Worm (Caenorhabditis elegans): ENCODE measurements around the gene ndnf-1.

The ndnf-1 gene

ce11 chrIV:3050054-3050990, 21.6 kb upstream of the ndnf-1 start, which contains the start of gene eel-1 (continued):
- TF ChIP-seq ceh-100 (GFP tag; IDR thresholded peaks at IDR 0.05), result peak; percentile 100
- peak; percentile 88 for TF ChIP-seq attf-6 (GFP tag; IDR thresholded peaks at IDR 0.05)
- peak; percentile 58 for TF ChIP-seq F23B12.7 (tag; optimal IDR thresholded peaks at IDR 0.05; ENCODE audit: insufficient read depth)
- peak; percentile 98 for TF ChIP-seq madf-3 (GFP tag; IDR thresholded peaks at IDR 0.05)
- TF ChIP-seq let-526 (GFP tag; IDR thresholded peaks at IDR 0.05), result peak; percentile 98
- peak; percentile 92 for TF ChIP-seq hsf-1 (GFP tag; IDR thresholded peaks at IDR 0.05)
- TF ChIP-seq K11D2.4 (GFP tag; IDR thresholded peaks at IDR 0.05), result peak; percentile 99
- peak; percentile 47 for TF ChIP-seq F57A8.1 (GFP tag; optimal IDR thresholded peaks at IDR 0.05)
- TF ChIP-seq aptf-2 (GFP tag; conservative IDR thresholded peaks at IDR 0.05), result peak; percentile 95
- peak; percentile 90 for TF ChIP-seq cebp-1 (GFP tag; IDR thresholded peaks at IDR 0.05)
- peak; percentile 91 for TF ChIP-seq cebp-1 (tag; optimal IDR thresholded peaks at IDR 0.05)
- TF ChIP-seq unc-130 (GFP tag; optimal IDR thresholded peaks at IDR 0.05), result peak; percentile 92
- TF ChIP-seq aptf-3 (GFP tag; IDR thresholded peaks at IDR 0.05), result peak; percentile 97
- peak; percentile 34 for TF ChIP-seq F57C9.4 (tag; optimal IDR thresholded peaks at IDR 0.05)
- TF ChIP-seq sea-2 (GFP tag; IDR thresholded peaks at IDR 0.05), result peak; percentile 96
- peak; percentile 94 for TF ChIP-seq madf-10 (tag; optimal IDR thresholded peaks at IDR 0.05)
- peak; percentile 99 for TF ChIP-seq D2030.7 (GFP tag; IDR thresholded peaks at IDR 0.05)
- peak; percentile 96 for TF ChIP-seq B0019.2 (GFP tag; conservative IDR thresholded peaks at IDR 0.05)
- peak; percentile 68 for TF ChIP-seq F10E7.11 (tag; optimal IDR thresholded peaks at IDR 0.05)
- TF ChIP-seq mxl-1 (tag; optimal IDR thresholded peaks at IDR 0.05), result peak; percentile 26
- TF ChIP-seq tbp1 (GFP tag; optimal IDR thresholded peaks at IDR 0.05), result peak; percentile 74
- peak; percentile 95 for TF ChIP-seq lin-40 (tag; optimal IDR thresholded peaks at IDR 0.05)
- peak; percentile 53 for TF ChIP-seq hrde-1 (tag; optimal IDR thresholded peaks at IDR 0.05; ENCODE audit: borderline replicate concordance)
- peak; percentile 69 for TF ChIP-seq gei-17 (GFP tag; optimal IDR thresholded peaks at IDR 0.05)
- TF ChIP-seq mcd-1 (GFP tag; IDR thresholded peaks at IDR 0.05), result peak; percentile 98
- TF ChIP-seq F33H1.4 (GFP tag; IDR thresholded peaks at IDR 0.05), result peak; percentile 100
- TF ChIP-seq cebp-2 (GFP tag; IDR thresholded peaks at IDR 0.05), result peak; percentile 95
- TF ChIP-seq efl-1 (GFP tag; optimal IDR thresholded peaks at IDR 0.05), result peak; percentile 83

DNA sequence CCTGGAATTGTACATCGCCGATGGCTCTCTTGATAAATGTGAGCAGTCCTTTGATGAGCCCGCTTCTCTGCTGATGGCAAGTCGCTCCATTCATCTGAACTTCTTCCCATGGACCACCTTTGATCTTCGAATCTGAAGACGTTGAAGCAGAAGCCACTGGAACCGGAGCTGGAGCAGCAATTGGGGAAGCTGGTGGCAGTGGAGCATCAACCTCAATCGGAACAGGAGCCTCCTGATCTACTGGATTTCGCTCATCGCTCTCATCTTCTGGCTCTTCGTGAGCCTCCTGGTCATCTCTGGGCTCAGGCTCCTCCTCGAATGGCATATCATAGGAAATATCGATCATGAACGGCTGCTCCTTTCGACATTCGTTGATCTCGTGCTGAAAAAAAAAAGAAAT, 18.1 kb upstream of the ndnf-1 start:
- peak; percentile 56 for TF ChIP-seq zfh-2 (GFP tag; conservative IDR thresholded peaks at IDR 0.05)
- no peak for TF ChIP-seq F39B2.1 (GFP tag; IDR thresholded peaks at IDR 0.05)
- no peak for TF ChIP-seq snpc-1.1 (tag; optimal IDR thresholded peaks at IDR 0.05; ENCODE audit: insufficient read depth)
- TF ChIP-seq lin-40 (tag; optimal IDR thresholded peaks at IDR 0.05), result no peak
- TF ChIP-seq cebp-1 (GFP tag; IDR thresholded peaks at IDR 0.05), result no peak
- TF ChIP-seq cebp-1 (tag; optimal IDR thresholded peaks at IDR 0.05), result no peak
- TF ChIP-seq rcor-1 (GFP tag; IDR thresholded peaks at IDR 0.05), result no peak
- TF ChIP-seq attf-5 (GFP tag; optimal IDR thresholded peaks at IDR 0.05), result no peak
- TF ChIP-seq F23B12.7 (tag; optimal IDR thresholded peaks at IDR 0.05; ENCODE audit: insufficient read depth), result no peak
- TF ChIP-seq madf-3 (GFP tag; IDR thresholded peaks at IDR 0.05), result no peak
- TF ChIP-seq him-1 (tag; optimal IDR thresholded peaks at IDR 0.05), result no peak
- TF ChIP-seq bed-2 (GFP tag; IDR thresholded peaks at IDR 0.05), result no peak
- no peak for TF ChIP-seq hsf-1 (GFP tag; IDR thresholded peaks at IDR 0.05)
- no peak for TF ChIP-seq ztf-3 (GFP tag; optimal IDR thresholded peaks at IDR 0.05)
- TF ChIP-seq let-526 (GFP tag; IDR thresholded peaks at IDR 0.05), result no peak
- peak; percentile 20 for TF ChIP-seq repo-1 (tag; optimal IDR thresholded peaks at IDR 0.05)
- TF ChIP-seq K12H6.12 (tag; optimal IDR thresholded peaks at IDR 0.05), result no peak
